Worm (Caenorhabditis elegans) whole organism, late embryonic: ENCODE measurements around the gene peb-1.
A peak's percentile ranks its signal among the peaks of the same experiment; 100 is the strongest.

ENCODE experiments used
- F13H6.1 ChIP-seq: sonication (generic microtip); optimal IDR thresholded peaks from 2 replicates; lab custom pipeline; 2016; ENCODE audit warnings: missing genetic modification characterization, missing compliant biosample characterization
- K02D7.2 ChIP-seq: sonication (generic microtip); optimal IDR thresholded peaks from 2 replicates; lab custom pipeline; 2017; ENCODE audit warnings: mild to moderate bottlenecking, missing genetic modification characterization, missing compliant biosample characterization
- K09A11.1 ChIP-seq: sonication (generic microtip); optimal IDR thresholded peaks from 2 replicates; lab custom pipeline; 2017; ENCODE audit warnings: antibody characterized with exemption, mild to moderate bottlenecking, missing genetic modification characterization, missing compliant biosample characterization; ENCODE audit not compliant: insufficient read depth
- T23F11.4 ChIP-seq: fragments of 200-800 bp; sonication (Bioruptor generic); optimal IDR thresholded peaks from 2 replicates; lab custom pipeline; 2018; ENCODE audit warnings: mild to moderate bottlenecking, missing genetic modification characterization, missing compliant biosample characterization
- Y22D7AL.16 ChIP-seq: sonication (generic microtip); optimal IDR thresholded peaks from 2 replicates; lab custom pipeline; 2016; ENCODE audit warnings: missing genetic modification characterization, missing compliant biosample characterization
- ama-1 ChIP-seq: fragments of 150-350 bp; optimal IDR thresholded peaks from 2 replicates; lab custom pipeline; 2014
- ceh-14 ChIP-seq: sonication (generic microtip); optimal IDR thresholded peaks from 2 replicates; lab custom pipeline; 2016; ENCODE audit warnings: missing genotype, missing genetic modification characterization, missing compliant biosample characterization
- ceh-19 ChIP-seq: fragments of 200-800 bp; sonication (Bioruptor generic); optimal IDR thresholded peaks from 2 replicates; lab custom pipeline; 2018; ENCODE audit warnings: mild to moderate bottlenecking, missing genetic modification characterization, missing compliant biosample characterization
- ceh-2 ChIP-seq: sonication (generic microtip); optimal IDR thresholded peaks from 2 replicates; lab custom pipeline; 2016; ENCODE audit warnings: missing genotype, missing genetic modification characterization, missing compliant biosample characterization
- ceh-22 ChIP-seq: sonication (generic microtip); optimal IDR thresholded peaks from 2 replicates; lab custom pipeline; 2017; ENCODE audit warnings: missing biosample characterization, missing genetic modification characterization
- ceh-24 ChIP-seq: sonication (generic microtip); optimal IDR thresholded peaks from 2 replicates; lab custom pipeline; 2016; ENCODE audit warnings: mild to moderate bottlenecking, missing genetic modification characterization, missing compliant biosample characterization
- ceh-30 ChIP-seq: fragments of 150-350 bp; optimal IDR thresholded peaks from 2 replicates; lab custom pipeline; 2014; ENCODE audit warnings: missing biosample characterization, missing genetic modification characterization
- ceh-31 ChIP-seq: sonication (generic microtip); optimal IDR thresholded peaks from 2 replicates; lab custom pipeline; 2016; ENCODE audit warnings: missing genetic modification characterization, missing compliant biosample characterization
- ceh-45 ChIP-seq: fragments of 200-800 bp; sonication (Bioruptor generic); IDR thresholded peaks from 2 replicates; pipeline ENCODE4 v1.3.6; 2022; ENCODE audit warnings: missing genetic modification reagents, missing genetic modification characterization, missing compliant biosample characterization
- ceh-48 ChIP-seq: sonication (generic microtip); optimal IDR thresholded peaks from 2 replicates; lab custom pipeline; 2016; ENCODE audit warnings: missing genetic modification characterization, inconsistent platforms, missing compliant biosample characterization
- ceh-6 ChIP-seq: fragments of 200-800 bp; sonication (Bioruptor generic); optimal IDR thresholded peaks from 2 replicates; lab custom pipeline; 2018; ENCODE audit warnings: mild to moderate bottlenecking, missing genetic modification characterization, missing compliant biosample characterization
- ceh-9 ChIP-seq: sonication (generic microtip); optimal IDR thresholded peaks from 2 replicates; lab custom pipeline; 2016; ENCODE audit warnings: mild to moderate bottlenecking, missing genetic modification characterization, inconsistent platforms, missing compliant biosample characterization
- dve-1 ChIP-seq: sonication (generic microtip); optimal IDR thresholded peaks from 2 replicates; lab custom pipeline; 2017; ENCODE audit warnings: antibody characterized with exemption, mild to moderate bottlenecking, missing genetic modification characterization, missing compliant biosample characterization
- elt-4 ChIP-seq: sonication (generic microtip); optimal IDR thresholded peaks from 2 replicates; lab custom pipeline; 2016; ENCODE audit warnings: missing genetic modification characterization, missing compliant biosample characterization
- eyg-1 ChIP-seq: sonication (generic microtip); optimal IDR thresholded peaks from 2 replicates; lab custom pipeline; 2016; ENCODE audit warnings: missing genotype, missing genetic modification characterization, missing compliant biosample characterization
- fkh-10 ChIP-seq: fragments of 150-350 bp; optimal IDR thresholded peaks from 2 replicates; lab custom pipeline; 2014; ENCODE audit warnings: missing biosample characterization, missing genetic modification reagents, missing genetic modification characterization
- gmeb-2 ChIP-seq: sonication (generic microtip); optimal IDR thresholded peaks from 2 replicates; lab custom pipeline; 2016; ENCODE audit warnings: missing genetic modification characterization, inconsistent platforms, missing compliant biosample characterization
- hlh-30 ChIP-seq: sonication (generic microtip); optimal IDR thresholded peaks from 2 replicates; lab custom pipeline; 2017; ENCODE audit warnings: antibody characterized with exemption, missing genetic modification characterization, missing compliant biosample characterization; ENCODE audit not compliant: insufficient read depth
- lim-6 ChIP-seq: sonication (generic microtip); optimal IDR thresholded peaks from 2 replicates; lab custom pipeline; 2016; ENCODE audit warnings: missing genetic modification characterization, missing compliant biosample characterization
- nfya-1 ChIP-seq: sonication (generic microtip); optimal IDR thresholded peaks from 2 replicates; lab custom pipeline; 2017; ENCODE audit warnings: missing genetic modification characterization, mild to moderate bottlenecking, missing compliant biosample characterization, antibody characterized with exemption, moderate library complexity
- npax-4 ChIP-seq: sonication (generic microtip); optimal IDR thresholded peaks from 2 replicates; lab custom pipeline; 2016; ENCODE audit warnings: missing genetic modification characterization, missing compliant biosample characterization
- pat-9 ChIP-seq: fragments of 200-800 bp; sonication (Bioruptor generic); optimal IDR thresholded peaks from 2 replicates; lab custom pipeline; 2018; ENCODE audit warnings: mild to moderate bottlenecking, missing genetic modification characterization, moderate library complexity, missing compliant biosample characterization
- pha-2 ChIP-seq: sonication (generic microtip); optimal IDR thresholded peaks from 2 replicates; lab custom pipeline; 2017; ENCODE audit warnings: mild to moderate bottlenecking, missing genetic modification characterization, missing compliant biosample characterization
- pqm-1 ChIP-seq: sonication (generic microtip); optimal IDR thresholded peaks from 2 replicates; lab custom pipeline; 2016; ENCODE audit warnings: missing genetic modification characterization, missing compliant biosample characterization
- ref-2 ChIP-seq: sonication (generic microtip); optimal IDR thresholded peaks from 2 replicates; lab custom pipeline; 2016; ENCODE audit warnings: missing genetic modification characterization, missing compliant biosample characterization
- rnt-1 ChIP-seq: sonication (generic microtip); optimal IDR thresholded peaks from 2 replicates; lab custom pipeline; 2016; ENCODE audit warnings: missing genetic modification characterization, missing compliant biosample characterization
- sdc-2 ChIP-seq: sonication (generic microtip); optimal IDR thresholded peaks from 2 replicates; lab custom pipeline; 2016; ENCODE audit warnings: missing genotype, missing genetic modification characterization, missing compliant biosample characterization
- sox-2 ChIP-seq: fragments of 200-800 bp; sonication (Bioruptor generic); IDR thresholded peaks from 2 replicates; pipeline ENCODE4 v1.3.6; 2022; ENCODE audit warnings: missing genetic modification reagents, missing genetic modification characterization, missing compliant biosample characterization
- sox-4 ChIP-seq: sonication (generic microtip); optimal IDR thresholded peaks from 2 replicates; lab custom pipeline; 2017; ENCODE audit warnings: mild to moderate bottlenecking, missing genetic modification characterization, inconsistent platforms, missing compliant biosample characterization
- tbx-2 ChIP-seq: sonication (generic microtip); optimal IDR thresholded peaks from 2 replicates; lab custom pipeline; 2016; ENCODE audit warnings: missing genetic modification characterization, missing compliant biosample characterization
- tbx-7 ChIP-seq: sonication (generic microtip); optimal IDR thresholded peaks from 2 replicates; lab custom pipeline; 2016; ENCODE audit warnings: missing genotype, missing genetic modification characterization, missing compliant biosample characterization
- unc-3 ChIP-seq, 2 experiments: fragments of 200-800 bp in 1 of 2; sonication (Bioruptor generic) in 1 of 2; sonication (generic microtip) in 1 of 2; conservative IDR thresholded peaks in 1 of 2; optimal IDR thresholded peaks in 1 of 2; 2 replicates each; pipeline versions ENCODE4 v1.3.6 to Lab custom; 2016 to 2022; ENCODE audit warnings: missing compliant biosample characterization in 2 of 2, missing genetic modification characterization in 2 of 2, missing genetic modification reagents in 1 of 2
- unc-86 ChIP-seq: sonication (generic microtip); optimal IDR thresholded peaks from 2 replicates; lab custom pipeline; 2016; ENCODE audit warnings: missing genetic modification characterization, missing compliant biosample characterization
- ztf-16 ChIP-seq: sonication (generic microtip); optimal IDR thresholded peaks from 2 replicates; lab custom pipeline; 2017; ENCODE audit warnings: missing genetic modification characterization, missing compliant biosample characterization

The peb-1 gene

DNA sequence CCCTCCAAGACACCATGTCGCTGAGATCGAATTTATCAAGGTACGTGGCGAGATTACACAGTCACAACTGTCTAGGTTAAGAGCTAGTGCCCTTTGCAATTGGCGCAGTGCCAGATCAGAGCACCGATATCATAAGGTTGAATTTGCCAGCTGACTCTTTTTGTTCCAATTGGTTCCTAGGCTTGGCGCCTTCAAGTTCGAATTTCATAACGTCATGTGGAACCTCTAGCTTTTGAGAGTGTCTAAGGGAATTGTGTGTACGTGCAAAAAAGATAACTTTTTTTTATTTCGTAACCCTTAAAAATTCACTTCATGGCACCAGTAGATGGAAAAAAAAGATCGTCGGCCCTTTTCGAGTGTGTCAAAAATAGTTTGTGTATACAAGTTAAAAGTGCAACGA lies 5.4 kb downstream of the peb-1 start:
- TF ChIP-seq ceh-19 = no peak
- TF ChIP-seq ceh-9 (tag; lab: Kevin White, UChicago) = no peak
- no peak for TF ChIP-seq rnt-1 (tag; lab: Kevin White, UChicago)
- no peak for TF ChIP-seq elt-4 (tag; lab: Kevin White, UChicago)
- TF ChIP-seq Y22D7AL.16 (tag; lab: Kevin White, UChicago) = no peak
- no peak for TF ChIP-seq unc-86
- no peak for TF ChIP-seq pha-2 (tag; lab: Kevin White, UChicago)
- no peak for TF ChIP-seq K09A11.1
- no peak for TF ChIP-seq hlh-30
- TF ChIP-seq sox-2 (GFP tag; lab: Robert Waterston, UW) = no peak
- TF ChIP-seq K02D7.2 (tag; lab: Kevin White, UChicago) = no peak
- no peak for TF ChIP-seq nfya-1 (tag; lab: Kevin White, UChicago)
- no peak for TF ChIP-seq ceh-30 (tag; lab: Kevin White, UChicago)
- TF ChIP-seq ceh-6 = no peak
- no peak for TF ChIP-seq npax-4 (tag; lab: Kevin White, UChicago)
- no peak for TF ChIP-seq sdc-2 (tag; lab: Kevin White, UChicago)
- no peak for TF ChIP-seq eyg-1
- no peak for TF ChIP-seq F13H6.1 (tag; lab: Kevin White, UChicago)
- TF ChIP-seq, all 69 proteins: peak for 0

- TF ChIP-seq ceh-14 = no peak
- peak; percentile 52 for TF ChIP-seq ref-2 (tag; lab: Kevin White, UChicago)
- TF ChIP-seq sox-2 (GFP tag; lab: Robert Waterston, UW) = no peak
- no peak for TF ChIP-seq eyg-1
- TF ChIP-seq gmeb-2 = peak; percentile 20
- no peak for TF ChIP-seq ceh-24 (tag; lab: Kevin White, UChicago)
- TF ChIP-seq K02D7.2 (tag; lab: Kevin White, UChicago) = no peak
- TF ChIP-seq tbx-2 = peak; percentile 52
- TF ChIP-seq tbx-7 (tag; lab: Kevin White, UChicago) = no peak
- no peak for TF ChIP-seq elt-4 (tag; lab: Kevin White, UChicago)
- TF ChIP-seq lim-6 = no peak
- TF ChIP-seq ceh-2 (tag; lab: Kevin White, UChicago) = no peak
- no peak for TF ChIP-seq ceh-22 (tag; lab: Kevin White, UChicago)
- TF ChIP-seq ceh-31 (tag; lab: Kevin White, UChicago) = peak; percentile 72
- TF ChIP-seq ceh-45 (GFP tag; lab: Robert Waterston, UW) = no peak
- peak; percentile 45 for TF ChIP-seq pha-2 (tag; lab: Kevin White, UChicago)
- TF ChIP-seq fkh-10 (GFP tag; lab: Kevin White, UChicago) = no peak
- TF ChIP-seq pat-9 = no peak
- no peak for TF ChIP-seq ceh-48 (tag; lab: Kevin White, UChicago)
- TF ChIP-seq pqm-1 (tag; lab: Kevin White, UChicago) = no peak
- TF ChIP-seq T23F11.4 (GFP tag; lab: Kevin White, UChicago) = no peak
- no peak for TF ChIP-seq ztf-16 (tag; lab: Kevin White, UChicago)
Observed at ce11 chrX:2216662-2217061, 5.8 kb downstream of the peb-1 start.

DNA sequence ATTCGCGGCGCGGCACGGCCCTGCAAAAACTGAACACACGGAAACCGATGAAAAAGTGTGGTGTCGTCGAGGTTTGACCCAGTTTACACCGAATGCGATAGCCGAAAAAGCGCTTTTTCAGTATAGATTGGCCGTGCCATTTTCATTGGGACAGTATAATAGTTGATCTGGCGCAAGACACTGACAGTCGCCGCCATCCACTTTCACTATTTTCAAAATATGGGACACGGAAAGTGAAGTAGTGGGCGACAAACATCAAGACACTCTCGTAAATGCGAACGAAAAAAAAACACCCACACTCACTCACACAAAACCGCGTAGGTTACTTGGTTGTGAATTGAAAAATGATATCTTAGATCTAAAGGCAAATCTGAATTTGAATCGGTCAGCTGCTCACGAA lies 8.2 kb downstream of the peb-1 start:
- TF ChIP-seq ama-1 (lab: Kevin White, UChicago) = no peak
- no peak for TF ChIP-seq lim-6
- no peak for TF ChIP-seq ceh-22 (tag; lab: Kevin White, UChicago)
- no peak for TF ChIP-seq dve-1 (tag; lab: Kevin White, UChicago)
- no peak for TF ChIP-seq unc-3 (GFP tag; conservative IDR thresholded peaks at IDR 0.05; lab: Robert Waterston, UW)
- TF ChIP-seq unc-3 (tag; optimal IDR thresholded peaks at IDR 0.05; lab: Kevin White, UChicago) = no peak
- TF ChIP-seq sox-4 (tag; lab: Kevin White, UChicago) = no peak
